Worm (Caenorhabditis elegans) whole organism, L4/young adult: ENCODE measurements around the gene F07E5.9.

Experiments
- dao-5 ChIP-seq: sonication (generic microtip); optimal IDR thresholded peaks from 2 replicates; lab custom pipeline; 2016; ENCODE audit warnings: missing genotype, missing genetic modification characterization, moderate library complexity, missing compliant biosample characterization
- him-1 ChIP-seq: sonication (generic microtip); optimal IDR thresholded peaks from 2 replicates; lab custom pipeline; 2016; ENCODE audit warnings: missing genotype, missing genetic modification reagents, missing genetic modification characterization, missing compliant biosample characterization

DNA sequence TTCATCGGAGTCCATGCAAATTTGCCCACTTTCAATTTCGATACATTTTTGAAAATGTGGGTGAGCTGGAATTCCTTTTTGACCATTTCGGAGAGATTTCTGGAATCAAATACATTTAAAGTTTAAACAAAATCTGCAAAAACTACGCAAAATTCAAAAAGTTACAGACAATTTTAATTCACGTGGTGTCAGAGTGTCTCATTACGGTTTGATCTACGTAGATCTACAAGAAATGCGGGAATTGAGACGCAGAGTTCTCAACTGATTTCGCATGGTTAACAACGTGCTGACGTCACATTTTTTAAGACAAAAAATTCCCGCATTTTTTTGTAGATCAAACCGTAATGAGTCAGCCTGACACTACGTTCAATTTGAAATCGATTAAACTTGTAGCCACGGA is 53.8 kb downstream of the F07E5.9 start, which contains the start of gene bath-21:
- no peak for TF ChIP-seq him-1 (tag; lab: Kevin White, UChicago)
- no peak for TF ChIP-seq dao-5 (tag; lab: Kevin White, UChicago)
